Worm (Caenorhabditis elegans): ENCODE results near the gene C30A5.16.

ce11 chrIII:8262599-8262998 lies 44.6 kb downstream of the C30A5.16 start:
- TF ChIP-seq pha-4 (tag; optimal IDR thresholded peaks at IDR 0.05) (no peak), nhr-12 (tag; optimal IDR thresholded peaks at IDR 0.05) (no peak), unc-62 (GFP tag; optimal IDR thresholded peaks at IDR 0.05) (no peak), mep-1 (tag; optimal IDR thresholded peaks at IDR 0.05) (no peak), drap-1 (GFP tag; optimal IDR thresholded peaks at IDR 0.05) (no peak), zip-8 (tag; optimal IDR thresholded peaks at IDR 0.05) (no peak), hlh-1 (tag; optimal IDR thresholded peaks at IDR 0.05) (no peak), lin-13 (tag; optimal IDR thresholded peaks at IDR 0.05) (no peak), snpc-4 (tag; optimal IDR thresholded peaks at IDR 0.05) (no peak), ces-1 (GFP tag; optimal IDR thresholded peaks at IDR 0.05) (no peak), tbx-8 (GFP tag; optimal IDR thresholded peaks at IDR 0.05) (no peak), mls-2 (tag; optimal IDR thresholded peaks at IDR 0.05) (no peak), nhr-237 (tag; optimal IDR thresholded peaks at IDR 0.05) (no peak)
